Comparison of ENCODE assay signal across 3 fruit fly cellular contexts in the genomic region with DNA sequence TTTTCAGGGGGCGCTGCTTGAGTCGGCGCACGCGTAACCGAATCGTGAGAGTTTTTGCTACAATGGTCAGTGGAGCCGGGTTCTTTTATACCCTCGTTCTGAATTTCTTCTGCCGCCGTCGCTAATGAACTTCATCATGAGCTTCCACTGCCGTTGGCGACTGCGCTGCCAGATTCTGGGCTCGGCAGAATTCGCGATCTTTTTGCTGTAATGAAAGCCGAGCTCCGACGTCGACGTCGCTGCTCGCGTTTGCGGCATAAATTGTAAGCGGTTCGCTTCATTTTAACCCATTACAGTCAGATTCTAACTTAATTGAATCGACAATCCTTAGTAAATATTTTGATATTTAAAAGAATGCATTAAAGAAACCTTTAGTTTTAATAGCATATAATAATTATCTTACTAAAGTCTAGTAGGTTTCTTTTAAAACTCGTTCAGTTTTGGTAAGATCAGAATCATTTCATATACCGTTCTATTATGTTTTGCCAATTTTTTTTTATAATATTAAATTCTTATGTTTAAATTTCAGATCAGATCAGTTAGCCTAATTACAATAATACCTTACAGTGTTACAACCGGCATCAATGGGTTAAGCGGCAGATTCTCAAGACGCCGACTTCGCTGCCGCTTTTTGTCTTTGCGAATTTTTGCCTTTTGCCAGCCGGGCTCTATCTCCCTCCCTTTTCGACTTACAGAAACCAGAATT.
TF ChIP-seq lines count a peak whose summit lies in the region.

A gene (minus strand): TSS at position 51 of the 706 bp plus-strand sequence.

TF ChIP-seq in whole organism, prepupa, 60 proteins besides CTCF, POLR2A, EP300 and RAD21 (continues in another document):
- peak; percentile 0 for TF ChIP-seq CG7368 (GFP tag; optimal IDR thresholded peaks at IDR 0.05; lab: Kevin White, UChicago)
- TF ChIP-seq CG32006 (GFP tag; optimal IDR thresholded peaks at IDR 0.05; lab: Kevin White, UChicago): no peak
- no peak for TF ChIP-seq Lpt (GFP tag; optimal IDR thresholded peaks at IDR 0.05; lab: Kevin White, UChicago)
- no peak for TF ChIP-seq Eip93F (GFP tag; optimal IDR thresholded peaks at IDR 0.05; lab: Kevin White, UChicago)
- TF ChIP-seq Smox (GFP tag; optimal IDR thresholded peaks at IDR 0.05; lab: Kevin White, UChicago): peak; percentile 73
- peak; percentile 36 for TF ChIP-seq net (GFP tag; optimal IDR thresholded peaks at IDR 0.05; lab: Kevin White, UChicago)
- TF ChIP-seq CG4318 (GFP tag; optimal IDR thresholded peaks at IDR 0.05; lab: Kevin White, UChicago): no peak
- peak; percentile 20 for TF ChIP-seq Eip75B (GFP tag; optimal IDR thresholded peaks at IDR 0.05; lab: Kevin White, UChicago)
- TF ChIP-seq CG16779 (tag; optimal IDR thresholded peaks at IDR 0.05; lab: Kevin White, UChicago): no peak
- TF ChIP-seq CG15336 (GFP tag; IDR thresholded peaks at IDR 0.05; lab: Robert Waterston, UW): 0 out of 2 replicates have a peak, but pooled peaks have one; percentile 27
- peak; percentile 60 for TF ChIP-seq Blimp-1 (GFP tag; optimal IDR thresholded peaks at IDR 0.05; lab: Kevin White, UChicago)
- TF ChIP-seq CG6808 (GFP tag; optimal IDR thresholded peaks at IDR 0.05; lab: Kevin White, UChicago): peak; percentile 57
- no peak for TF ChIP-seq CG1621 (tag; optimal IDR thresholded peaks at IDR 0.05; lab: Kevin White, UChicago)
- peak; percentile 70 for TF ChIP-seq CG34406 (GFP tag; optimal IDR thresholded peaks at IDR 0.05; lab: Kevin White, UChicago)
- TF ChIP-seq fd85E (GFP tag; optimal IDR thresholded peaks at IDR 0.05; lab: Kevin White, UChicago): no peak
- TF ChIP-seq Hr39 (GFP tag; optimal IDR thresholded peaks at IDR 0.05; lab: Kevin White, UChicago): peak; percentile 32
- peak; percentile 83 for TF ChIP-seq esn (GFP tag; optimal IDR thresholded peaks at IDR 0.05; lab: Kevin White, UChicago)
- peak; percentile 61 for TF ChIP-seq cyc (GFP tag; optimal IDR thresholded peaks at IDR 0.05; lab: Kevin White, UChicago)
- TF ChIP-seq CG8319 (GFP tag; optimal IDR thresholded peaks at IDR 0.05; lab: Kevin White, UChicago): no peak
- no peak for TF ChIP-seq eg (GFP tag; IDR thresholded peaks at IDR 0.05; lab: Robert Waterston, UW)
- TF ChIP-seq CG9139 (GFP tag; optimal IDR thresholded peaks at IDR 0.05; lab: Kevin White, UChicago): no peak
- peak; percentile 48 for TF ChIP-seq Sox15 (GFP tag; optimal IDR thresholded peaks at IDR 0.05; lab: Kevin White, UChicago)
- peak; percentile 74 for TF ChIP-seq Met (GFP tag; optimal IDR thresholded peaks at IDR 0.05; lab: Kevin White, UChicago)
- TF ChIP-seq Hr38 (GFP tag; optimal IDR thresholded peaks at IDR 0.05; lab: Kevin White, UChicago): no peak
- no peak for TF ChIP-seq CG6854 (GFP tag; optimal IDR thresholded peaks at IDR 0.05; lab: Kevin White, UChicago)
- TF ChIP-seq Eip78C (GFP tag; lab: Kevin White, UChicago): peak; percentile 89
- peak; percentile 55 for TF ChIP-seq CG31627 (GFP tag; optimal IDR thresholded peaks at IDR 0.05; lab: Kevin White, UChicago)
- peak; percentile 54 for TF ChIP-seq achi (GFP tag; optimal IDR thresholded peaks at IDR 0.05; lab: Kevin White, UChicago)

TF ChIP-seq in whole organism, pupa, 21 proteins besides CTCF, POLR2A, EP300 and RAD21:
- TF ChIP-seq rn (GFP tag; IDR thresholded peaks at IDR 0.05; lab: Robert Waterston, UW): no peak
- peak; percentile 82 for TF ChIP-seq Snoo (tag; optimal IDR thresholded peaks at IDR 0.05; lab: Kevin White, UChicago)
- TF ChIP-seq D1 (tag; optimal IDR thresholded peaks at IDR 0.05; lab: Kevin White, UChicago): no peak
- peak; percentile 40 for TF ChIP-seq CG13204 (GFP tag; optimal IDR thresholded peaks at IDR 0.05; lab: Kevin White, UChicago)
- peak; percentile 63 for TF ChIP-seq CG17806 (tag; optimal IDR thresholded peaks at IDR 0.05; lab: Kevin White, UChicago)
- TF ChIP-seq CG9948 (tag; optimal IDR thresholded peaks at IDR 0.05; lab: Kevin White, UChicago): peak; percentile 71
- TF ChIP-seq CG8301 (tag; optimal IDR thresholded peaks at IDR 0.05; lab: Kevin White, UChicago): peak; percentile 13
- peak; percentile 74 for TF ChIP-seq CG15710 (tag; optimal IDR thresholded peaks at IDR 0.05; lab: Kevin White, UChicago)
- TF ChIP-seq CG32121 (GFP tag; IDR thresholded peaks at IDR 0.05; lab: Robert Waterston, UW): no peak
- TF ChIP-seq Ets98B (GFP tag; IDR thresholded peaks at IDR 0.05; lab: Robert Waterston, UW): no peak
- peak; percentile 25 for TF ChIP-seq Pif1B (GFP tag; optimal IDR thresholded peaks at IDR 0.05; lab: Kevin White, UChicago)
- peak; percentile 44 for TF ChIP-seq CG34367 (tag; optimal IDR thresholded peaks at IDR 0.05; lab: Kevin White, UChicago)
- TF ChIP-seq CG14655 (GFP tag; optimal IDR thresholded peaks at IDR 0.05; lab: Kevin White, UChicago): peak; percentile 56
- peak; percentile 80 for TF ChIP-seq CG8159 (tag; optimal IDR thresholded peaks at IDR 0.05; lab: Kevin White, UChicago)

TF ChIP-seq in whole organism, wandering third instar larva, 38 proteins besides CTCF, POLR2A, EP300 and RAD21:
- peak; percentile 25 for TF ChIP-seq rgr (GFP tag; optimal IDR thresholded peaks at IDR 0.05; lab: Kevin White, UChicago)
- TF ChIP-seq psq (GFP tag; optimal IDR thresholded peaks at IDR 0.05; lab: Kevin White, UChicago): peak; percentile 59
- no peak for TF ChIP-seq ey (GFP tag; optimal IDR thresholded peaks at IDR 0.05; lab: Kevin White, UChicago)
- TF ChIP-seq HLH106 (tag; optimal IDR thresholded peaks at IDR 0.05; lab: Kevin White, UChicago): peak; percentile 59
- TF ChIP-seq CrebA (GFP tag; optimal IDR thresholded peaks at IDR 0.05; lab: Kevin White, UChicago; ENCODE audit: borderline replicate concordance): no peak
- peak; percentile 40 for TF ChIP-seq h (GFP tag; optimal IDR thresholded peaks at IDR 0.05; lab: Kevin White, UChicago)
- TF ChIP-seq Sp1 (GFP tag; optimal IDR thresholded peaks at IDR 0.05; lab: Kevin White, UChicago): peak; percentile 49
- peak; percentile 10 for TF ChIP-seq Hnf4 (GFP tag; optimal IDR thresholded peaks at IDR 0.05; lab: Kevin White, UChicago)
- no peak for TF ChIP-seq CG9705 (GFP tag; optimal IDR thresholded peaks at IDR 0.05; lab: Kevin White, UChicago)
- TF ChIP-seq dmrt93B (GFP tag; optimal IDR thresholded peaks at IDR 0.05; lab: Kevin White, UChicago): peak; percentile 51
- TF ChIP-seq woc (GFP tag; optimal IDR thresholded peaks at IDR 0.05; lab: Kevin White, UChicago): peak; percentile 13
- peak; percentile 56 for TF ChIP-seq fru (GFP tag; optimal IDR thresholded peaks at IDR 0.05; lab: Kevin White, UChicago)
- peak; percentile 31 for TF ChIP-seq OdsH (GFP tag; optimal IDR thresholded peaks at IDR 0.05; lab: Kevin White, UChicago)
- TF ChIP-seq br (GFP tag; optimal IDR thresholded peaks at IDR 0.05; lab: Kevin White, UChicago): peak; percentile 34
- TF ChIP-seq CG32264 (GFP tag; optimal IDR thresholded peaks at IDR 0.05; lab: Kevin White, UChicago): no peak
- no peak for TF ChIP-seq Dif (GFP tag; optimal IDR thresholded peaks at IDR 0.05; lab: Kevin White, UChicago; ENCODE audit: partially characterized antibody)
- peak in 1 of 2 experiments; percentile 42 for TF ChIP-seq foxo (GFP tag; optimal IDR thresholded peaks at IDR 0.05; lab: Kevin White, UChicago)
